Worm (Caenorhabditis elegans) whole organism, L4 larva: Measurements from ENCODE around the gene F15D4.4.

Experiments used
- F26F4.8 ChIP-seq: fragments of 200-800 bp; sonication (Bioruptor generic); conservative IDR thresholded peaks from 2 replicates; pipeline ENCODE4 v1.3.6; 2022; ENCODE audit warnings: missing genetic modification characterization, missing compliant biosample characterization
- T20F7.1 ChIP-seq: fragments of 200-800 bp; sonication (Bioruptor generic); optimal IDR thresholded peaks from 2 replicates; lab custom pipeline; 2018; ENCODE audit warnings: mild to moderate bottlenecking, missing genetic modification characterization, missing compliant biosample characterization
- aha-1 ChIP-seq: fragments of 150-350 bp; peaks from one replicate; lab custom pipeline; 2014; ENCODE audit warnings: missing biosample characterization, missing genetic modification characterization
- ceh-28 ChIP-seq: fragments of 150-350 bp; optimal IDR thresholded peaks from 2 replicates; lab custom pipeline; 2014; ENCODE audit warnings: missing biosample characterization, missing genetic modification reagents, missing genetic modification characterization
- ceh-32 ChIP-seq: sonication (generic microtip); optimal IDR thresholded peaks from 2 replicates; lab custom pipeline; 2016; ENCODE audit warnings: mild to moderate bottlenecking, missing genetic modification characterization, missing compliant biosample characterization; ENCODE audit not compliant: poor library complexity
- ceh-44 ChIP-seq: fragments of 200-800 bp; sonication (Bioruptor generic); IDR thresholded peaks from 2 replicates; pipeline ENCODE4 v1.3.6; 2022; ENCODE audit warnings: missing genetic modification reagents, missing genetic modification characterization, missing compliant biosample characterization
- ctbp-1 ChIP-seq: fragments of 200-800 bp; sonication (Bioruptor generic); IDR thresholded peaks from 2 replicates; pipeline ENCODE4 v1.3.6; 2022; ENCODE audit warnings: missing genetic modification reagents, missing genetic modification characterization, missing compliant biosample characterization
- daf-16 ChIP-seq, 3 experiments: sonication (generic microtip); optimal IDR thresholded peaks; 2 replicates each; lab custom pipeline; 2016 to 2017; ENCODE audit warnings: missing genetic modification characterization in 3 of 3, missing genetic modification reagents in 3 of 3, mild to moderate bottlenecking in 2 of 3, missing compliant biosample characterization in 2 of 3, missing biosample characterization in 1 of 3, moderate library complexity in 1 of 3
- dmd-6 ChIP-seq: fragments of 200-800 bp; sonication (Bioruptor generic); IDR thresholded peaks from 2 replicates; pipeline ENCODE4 v1.3.6; 2022; ENCODE audit warnings: missing genetic modification reagents, missing genetic modification characterization, missing compliant biosample characterization
- dpl-1 ChIP-seq: fragments of 150-350 bp; optimal IDR thresholded peaks from 2 replicates; lab custom pipeline; 2014; ENCODE audit warnings: missing biosample characterization, missing genetic modification reagents, missing genetic modification characterization
- dve-1 ChIP-seq: sonication (generic microtip); optimal IDR thresholded peaks from 2 replicates; lab custom pipeline; 2017; ENCODE audit warnings: antibody characterized with exemption, mild to moderate bottlenecking, missing genetic modification characterization, missing compliant biosample characterization; ENCODE audit not compliant: insufficient read depth
- egl-43 ChIP-seq: fragments of 200-800 bp; sonication (Bioruptor generic); IDR thresholded peaks from 2 replicates; pipeline ENCODE4 v1.3.6; 2022; ENCODE audit warnings: missing genetic modification reagents, missing genetic modification characterization, missing compliant biosample characterization
- fkh-10 ChIP-seq: fragments of 150-350 bp; optimal IDR thresholded peaks from 2 replicates; lab custom pipeline; 2014; ENCODE audit warnings: missing biosample characterization, missing genetic modification reagents, missing genetic modification characterization
- hif-1 ChIP-seq, 2 experiments: sonication (generic microtip); optimal IDR thresholded peaks; 2 replicates each; lab custom pipeline; 2016 to 2017; ENCODE audit warnings: missing compliant biosample characterization in 2 of 2, missing genetic modification characterization in 2 of 2, missing genetic modification reagents in 2 of 2, missing genotype in 2 of 2, mild to moderate bottlenecking in 1 of 2
- hlh-11 ChIP-seq: fragments of 200-800 bp; sonication (Bioruptor generic); optimal IDR thresholded peaks from 2 replicates; lab custom pipeline; 2018; ENCODE audit warnings: mild to moderate bottlenecking, missing genetic modification characterization, missing compliant biosample characterization
- hlh-30 ChIP-seq: sonication (generic microtip); optimal IDR thresholded peaks from 2 replicates; lab custom pipeline; 2017; ENCODE audit warnings: antibody characterized with exemption, mild to moderate bottlenecking, missing genetic modification characterization, missing compliant biosample characterization; ENCODE audit not compliant: insufficient read depth
- lin-38 ChIP-seq: fragments of 200-800 bp; sonication (Bioruptor generic); IDR thresholded peaks from 2 replicates; pipeline ENCODE4 v1.3.6; 2022; ENCODE audit warnings: missing genetic modification reagents, missing genetic modification characterization, missing compliant biosample characterization
- lsy-2 ChIP-seq, 2 experiments: fragments of 150-350 bp in 1 of 2; sonication (generic microtip) in 1 of 2; optimal IDR thresholded peaks; 2 replicates each; lab custom pipeline; 2014 to 2017; ENCODE audit warnings: missing biosample characterization in 2 of 2, missing genetic modification characterization in 2 of 2
- mdl-1 ChIP-seq, 2 experiments: fragments of 150-350 bp in 1 of 2; sonication (generic microtip) in 1 of 2; optimal IDR thresholded peaks; 2 replicates each; lab custom pipeline; 2014 to 2017; ENCODE audit warnings: missing biosample characterization in 2 of 2, missing genetic modification characterization in 2 of 2
- mep-1 ChIP-seq: fragments of 150-350 bp; sonication (generic microtip); optimal IDR thresholded peaks from 3 replicates; lab custom pipeline; 2014; ENCODE audit warnings: missing biosample characterization, missing genetic modification characterization
- mes-2 ChIP-seq: sonication (generic microtip); optimal IDR thresholded peaks from 2 replicates; lab custom pipeline; 2016; ENCODE audit warnings: missing genotype, mild to moderate bottlenecking, missing genetic modification characterization, missing compliant biosample characterization; ENCODE audit not compliant: poor library complexity, severe bottlenecking
- mxl-3 ChIP-seq: fragments of 200-800 bp; sonication (Bioruptor generic); optimal IDR thresholded peaks from 2 replicates; lab custom pipeline; 2018; ENCODE audit warnings: mild to moderate bottlenecking, missing genetic modification characterization, missing compliant biosample characterization
- nhr-11 ChIP-seq: fragments of 150-350 bp; optimal IDR thresholded peaks from 2 replicates; lab custom pipeline; 2014; ENCODE audit warnings: missing biosample characterization, missing genetic modification characterization
- nhr-25 ChIP-seq: sonication (generic microtip); optimal IDR thresholded peaks from 2 replicates; lab custom pipeline; 2017; ENCODE audit warnings: missing genetic modification characterization, mild to moderate bottlenecking, missing compliant biosample characterization, antibody characterized with exemption, moderate library complexity, borderline replicate concordance; ENCODE audit not compliant: insufficient read depth
- nhr-28 ChIP-seq: fragments of 150-350 bp; optimal IDR thresholded peaks from 2 replicates; lab custom pipeline; 2014; ENCODE audit warnings: missing biosample characterization, missing genetic modification characterization
- nhr-48 ChIP-seq: sonication (generic microtip); optimal IDR thresholded peaks from 2 replicates; lab custom pipeline; 2016; ENCODE audit warnings: mild to moderate bottlenecking, missing genetic modification characterization, missing compliant biosample characterization
- nhr-77 ChIP-seq: fragments of 150-350 bp; optimal IDR thresholded peaks from 2 replicates; lab custom pipeline; 2014; ENCODE audit warnings: missing biosample characterization, missing genetic modification characterization
- pha-4 ChIP-seq, 2 experiments: fragments of 150-350 bp in 1 of 2; fragments of 200-800 bp in 1 of 2; sonication (Bioruptor generic) in 1 of 2; IDR thresholded peaks in 1 of 2; optimal IDR thresholded peaks in 1 of 2; 2 replicates each; pipeline versions ENCODE4 v1.3.6 to Lab custom; 2014 to 2022; ENCODE audit warnings: missing genetic modification characterization in 2 of 2, missing genetic modification reagents in 2 of 2, missing biosample characterization in 1 of 2, missing compliant biosample characterization in 1 of 2
- pqm-1 ChIP-seq: sonication (generic microtip); optimal IDR thresholded peaks from 2 replicates; lab custom pipeline; 2017; ENCODE audit warnings: missing biosample characterization, missing genetic modification characterization
- tag-97 ChIP-seq: fragments of 200-800 bp; sonication (Bioruptor generic); IDR thresholded peaks from 2 replicates; pipeline ENCODE4 v1.3.6; 2022; ENCODE audit warnings: missing genetic modification characterization, missing compliant biosample characterization
- zip-11 ChIP-seq: fragments of 200-800 bp; sonication (Bioruptor generic); IDR thresholded peaks from 2 replicates; pipeline ENCODE4 v1.3.6; 2022; ENCODE audit warnings: missing genetic modification characterization, missing compliant biosample characterization

Gene F15D4.4

DNA sequence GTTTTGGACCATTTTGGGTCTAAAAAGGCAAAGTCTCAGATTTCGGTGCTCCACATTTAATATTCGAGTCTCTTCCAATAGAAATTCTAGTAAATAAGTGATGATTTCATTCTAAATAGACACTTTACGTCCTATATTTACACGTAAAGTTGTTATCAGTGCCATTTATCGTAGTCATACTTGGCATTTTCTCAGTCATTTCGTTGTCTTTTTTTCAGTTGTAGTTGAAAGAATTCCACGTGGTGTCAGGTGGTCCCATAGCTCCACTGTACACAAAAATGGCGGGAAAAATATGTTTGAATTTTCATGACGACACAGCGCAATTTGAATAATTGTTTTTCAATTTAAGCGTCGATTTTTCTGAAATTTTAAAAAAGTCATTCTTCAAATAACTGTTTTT lies 52.5 kb downstream of the F15D4.4 start:
- TF ChIP-seq ceh-28 (tag; lab: Kevin White, UChicago) (no peak), pqm-1 (peak; percentile 20), nhr-28 (tag; lab: Kevin White, UChicago) (peak; percentile 84), daf-16 (GFP tag; optimal IDR thresholded peaks at IDR 0.05; lab: Kevin White, UChicago) (no peak), daf-16 (tag; optimal IDR thresholded peaks at IDR 0.05; lab: Kevin White, UChicago) (peak; percentile 77), dve-1 (peak; percentile 27), lsy-2 (tag; optimal IDR thresholded peaks at IDR 0.05; lab: Kevin White, UChicago) (peak in 1 of 2 experiments; percentile 18), hlh-30 (tag; lab: Kevin White, UChicago) (peak; percentile 39), dmd-6 (GFP tag; lab: Robert Waterston, UW) (peak; percentile 52), hlh-11 (tag; lab: Kevin White, UChicago) (peak; percentile 43), mep-1 (tag; lab: Kevin White, UChicago) (peak; percentile 2), hif-1 (tag; optimal IDR thresholded peaks at IDR 0.05; lab: Kevin White, UChicago) (no peak), fkh-10 (no peak), T20F7.1 (peak; percentile 45)

- TF ChIP-seq pha-4 (GFP tag; IDR thresholded peaks at IDR 0.05; lab: Robert Waterston, UW) (0 out of 2 replicates have a peak, but pooled peaks have one; percentile 13), pha-4 (tag; optimal IDR thresholded peaks at IDR 0.05; lab: Kevin White, UChicago) (no peak), hlh-11 (tag; lab: Kevin White, UChicago) (peak; percentile 59), nhr-77 (tag; lab: Kevin White, UChicago) (peak; percentile 6), nhr-28 (tag; lab: Kevin White, UChicago) (peak; percentile 42), nhr-48 (tag; lab: Kevin White, UChicago) (no peak), tag-97 (no peak), mdl-1 (tag; optimal IDR thresholded peaks at IDR 0.05; lab: Kevin White, UChicago) (peak in 1 of 2 experiments; percentile 65), mep-1 (tag; lab: Kevin White, UChicago) (peak; percentile 23), ceh-32 (no peak), mxl-3 (GFP tag; lab: Kevin White, UChicago) (peak; percentile 90), nhr-11 (tag; lab: Kevin White, UChicago) (peak; percentile 26), lin-38 (GFP tag; lab: Robert Waterston, UW) (no peak), zip-11 (GFP tag; lab: Robert Waterston, UW) (no peak), lsy-2 (tag; optimal IDR thresholded peaks at IDR 0.05; lab: Kevin White, UChicago) (peak in 1 of 2 experiments; percentile 25), ctbp-1 (GFP tag; lab: Robert Waterston, UW) (0 out of 2 replicates have a peak, but pooled peaks have one; percentile 35), aha-1 (tag; lab: Kevin White, UChicago) (peak; percentile 76), dpl-1 (GFP tag; lab: Kevin White, UChicago) (no peak), daf-16 (GFP tag; optimal IDR thresholded peaks at IDR 0.05; lab: Kevin White, UChicago) (peak in 1 of 2 experiments; percentile 5), daf-16 (tag; optimal IDR thresholded peaks at IDR 0.05; lab: Kevin White, UChicago) (peak; percentile 72), ceh-44 (GFP tag; lab: Robert Waterston, UW) (no peak), egl-43 (0 out of 2 replicates have a peak, but pooled peaks have one; percentile 32), nhr-25 (tag; lab: Kevin White, UChicago) (peak; percentile 58), mes-2 (tag; lab: Kevin White, UChicago) (peak; percentile 31), F26F4.8 (GFP tag; lab: Robert Waterston, UW) (0 out of 2 replicates have a peak, but pooled peaks have one; percentile 2), hlh-30 (tag; lab: Kevin White, UChicago) (peak; percentile 3)
These were observed 53.6 kb downstream of the F15D4.4 start for ce11 chrII:13189363-13189762.
